ENCODE assay signal across 4 fruit fly cellular contexts in genomic region chr3R:9870378-9870777, dm6.
TF ChIP-seq lines count a peak whose summit lies in the region.

No protein-coding gene starts in this region.

- TF ChIP-seq CTCF in whole organism, embryonic (GFP tag; optimal IDR thresholded peaks at IDR 0.05; lab: Kevin White, UChicago) = no peak

TF ChIP-seq in whole organism, embryonic, 481 proteins besides CTCF, POLR2A, EP300 and RAD21 (continues in another document):
- TF ChIP-seq Hand (GFP tag; optimal IDR thresholded peaks at IDR 0.05; lab: Kevin White, UChicago) (no peak), al (GFP tag; IDR thresholded peaks at IDR 0.05; lab: Robert Waterston, UW) (no peak), CG4707 (GFP tag; optimal IDR thresholded peaks at IDR 0.05; lab: Kevin White, UChicago) (no peak), chinmo (GFP tag; IDR thresholded peaks at IDR 0.05; lab: Robert Waterston, UW; ENCODE audit: partially characterized antibody) (no peak), CG18262 (tag; optimal IDR thresholded peaks at IDR 0.05; lab: Kevin White, UChicago) (peak; percentile 39), Myb (GFP tag; optimal IDR thresholded peaks at IDR 0.05; lab: Kevin White, UChicago) (no peak), fru (optimal IDR thresholded peaks at IDR 0.05; lab: Kevin White, UChicago) (no peak), en (GFP tag; optimal IDR thresholded peaks at IDR 0.05; lab: Kevin White, UChicago) (no peak), Rx (GFP tag; IDR thresholded peaks at IDR 0.05; lab: Robert Waterston, UW) (no peak), NFAT (GFP tag; IDR thresholded peaks at IDR 0.05; lab: Robert Waterston, UW) (no peak), grn (GFP tag; optimal IDR thresholded peaks at IDR 0.05; lab: Kevin White, UChicago) (no peak), bsh (GFP tag; optimal IDR thresholded peaks at IDR 0.05; lab: Kevin White, UChicago) (no peak), HHEX (GFP tag; optimal IDR thresholded peaks at IDR 0.05; lab: Kevin White, UChicago) (no peak), CG6791 (GFP tag; IDR thresholded peaks at IDR 0.05; lab: Robert Waterston, UW; ENCODE audit: partially characterized antibody) (no peak), sd (tag; optimal IDR thresholded peaks at IDR 0.05; lab: Kevin White, UChicago) (no peak), jumu (GFP tag; optimal IDR thresholded peaks at IDR 0.05; lab: Kevin White, UChicago) (no peak), dysf (GFP tag; IDR thresholded peaks at IDR 0.05; lab: Robert Waterston, UW) (no peak), Bgb (GFP tag; IDR thresholded peaks at IDR 0.05; lab: Robert Waterston, UW; ENCODE audit: partially characterized antibody) (no peak), Asciz (GFP tag; optimal IDR thresholded peaks at IDR 0.05; lab: Kevin White, UChicago) (no peak), CG14667 (GFP tag; IDR thresholded peaks at IDR 0.05; lab: Robert Waterston, UW) (no peak), Scr (GFP tag; IDR thresholded peaks at IDR 0.05; lab: Robert Waterston, UW; ENCODE audit: partially characterized antibody) (no peak), dm (GFP tag; optimal IDR thresholded peaks at IDR 0.05; lab: Kevin White, UChicago) (no peak), corto (GFP tag; optimal IDR thresholded peaks at IDR 0.05; lab: Kevin White, UChicago) (no peak), CG30403 (GFP tag; optimal IDR thresholded peaks at IDR 0.05; lab: Kevin White, UChicago) (peak; percentile 38)

TF ChIP-seq in whole organism, prepupa, 60 proteins besides CTCF, POLR2A, EP300 and RAD21 (continues in another document):
- TF ChIP-seq CG8119 (GFP tag; IDR thresholded peaks at IDR 0.05; lab: Robert Waterston, UW) = peak; percentile 30; the same call in 1 of the 3 replicates
- TF ChIP-seq dsx (GFP tag; optimal IDR thresholded peaks at IDR 0.05; lab: Kevin White, UChicago; ENCODE audit: poor library complexity, severe bottlenecking) = no peak
- no peak for TF ChIP-seq Blimp-1 (GFP tag; optimal IDR thresholded peaks at IDR 0.05; lab: Kevin White, UChicago)
- TF ChIP-seq cyc (GFP tag; optimal IDR thresholded peaks at IDR 0.05; lab: Kevin White, UChicago) = no peak
- TF ChIP-seq CG8632 (GFP tag; optimal IDR thresholded peaks at IDR 0.05; lab: Kevin White, UChicago) = no peak
- TF ChIP-seq CG11294 (GFP tag; IDR thresholded peaks at IDR 0.05; lab: Robert Waterston, UW) = no peak
- TF ChIP-seq eg (GFP tag; IDR thresholded peaks at IDR 0.05; lab: Robert Waterston, UW) = no peak
- TF ChIP-seq Met (GFP tag; optimal IDR thresholded peaks at IDR 0.05; lab: Kevin White, UChicago) = no peak
- TF ChIP-seq Smox (GFP tag; optimal IDR thresholded peaks at IDR 0.05; lab: Kevin White, UChicago) = no peak
- no peak for TF ChIP-seq CG31627 (GFP tag; optimal IDR thresholded peaks at IDR 0.05; lab: Kevin White, UChicago)
- TF ChIP-seq CG1621 (tag; optimal IDR thresholded peaks at IDR 0.05; lab: Kevin White, UChicago) = no peak
- TF ChIP-seq pdm3 (GFP tag; optimal IDR thresholded peaks at IDR 0.05; lab: Kevin White, UChicago) = no peak
- no peak for TF ChIP-seq Eip75B (GFP tag; optimal IDR thresholded peaks at IDR 0.05; lab: Kevin White, UChicago)
- no peak for TF ChIP-seq Sox14 (GFP tag; optimal IDR thresholded peaks at IDR 0.05; lab: Kevin White, UChicago)
- TF ChIP-seq CG9139 (GFP tag; optimal IDR thresholded peaks at IDR 0.05; lab: Kevin White, UChicago) = no peak
- no peak for TF ChIP-seq Eip93F (GFP tag; optimal IDR thresholded peaks at IDR 0.05; lab: Kevin White, UChicago)
- no peak for TF ChIP-seq CG3032 (tag; optimal IDR thresholded peaks at IDR 0.05; lab: Kevin White, UChicago)
- TF ChIP-seq net (GFP tag; optimal IDR thresholded peaks at IDR 0.05; lab: Kevin White, UChicago) = no peak
- TF ChIP-seq CG4318 (GFP tag; optimal IDR thresholded peaks at IDR 0.05; lab: Kevin White, UChicago) = peak; percentile 44
- no peak for TF ChIP-seq CG6276 (GFP tag; optimal IDR thresholded peaks at IDR 0.05; lab: Kevin White, UChicago)
- no peak for TF ChIP-seq topi (GFP tag; optimal IDR thresholded peaks at IDR 0.05; lab: Kevin White, UChicago)
- TF ChIP-seq vri (GFP tag; optimal IDR thresholded peaks at IDR 0.05; lab: Kevin White, UChicago) = no peak
- TF ChIP-seq CG15336 (GFP tag; IDR thresholded peaks at IDR 0.05; lab: Robert Waterston, UW) = peak; percentile 43
- TF ChIP-seq salr (GFP tag; optimal IDR thresholded peaks at IDR 0.05; lab: Kevin White, UChicago) = no peak
- TF ChIP-seq CG8319 (GFP tag; optimal IDR thresholded peaks at IDR 0.05; lab: Kevin White, UChicago) = no peak

TF ChIP-seq in whole organism, pupa, 21 proteins besides CTCF, POLR2A, EP300 and RAD21:
- TF ChIP-seq rn (GFP tag; IDR thresholded peaks at IDR 0.05; lab: Robert Waterston, UW) = no peak
- TF ChIP-seq CG8301 (tag; optimal IDR thresholded peaks at IDR 0.05; lab: Kevin White, UChicago) = peak; percentile 36
- TF ChIP-seq Ets98B (GFP tag; IDR thresholded peaks at IDR 0.05; lab: Robert Waterston, UW) = 0 out of 2 replicates have a peak, but pooled peaks have one; percentile 5
TF ChIP-seq in whole organism, pupa: peak in this region for 2.

TF ChIP-seq in whole organism, wandering third instar larva, 38 proteins besides CTCF, POLR2A, EP300 and RAD21:
- TF ChIP-seq tai (GFP tag; optimal IDR thresholded peaks at IDR 0.05; lab: Kevin White, UChicago) (peak; percentile 32), Jra (GFP tag; optimal IDR thresholded peaks at IDR 0.05; lab: Kevin White, UChicago) (no peak)
